Worm (Caenorhabditis elegans) whole organism, late embryonic: ENCODE measurements around the gene msp-152.

Source experiments
- T23F11.4 ChIP-seq: fragments of 200-800 bp; sonication (Bioruptor generic); optimal IDR thresholded peaks from 2 replicates; lab custom pipeline; 2018; ENCODE audit warnings: mild to moderate bottlenecking, missing genetic modification characterization, missing compliant biosample characterization
- ceh-34 ChIP-seq: sonication (generic microtip); optimal IDR thresholded peaks from 2 replicates; lab custom pipeline; 2016; ENCODE audit warnings: mild to moderate bottlenecking, missing genetic modification characterization, missing compliant biosample characterization
- dve-1 ChIP-seq: sonication (generic microtip); optimal IDR thresholded peaks from 2 replicates; lab custom pipeline; 2017; ENCODE audit warnings: antibody characterized with exemption, mild to moderate bottlenecking, missing genetic modification characterization, missing compliant biosample characterization
- elt-4 ChIP-seq: sonication (generic microtip); optimal IDR thresholded peaks from 2 replicates; lab custom pipeline; 2016; ENCODE audit warnings: missing genetic modification characterization, missing compliant biosample characterization
- fkh-10 ChIP-seq: fragments of 150-350 bp; optimal IDR thresholded peaks from 2 replicates; lab custom pipeline; 2014; ENCODE audit warnings: missing biosample characterization, missing genetic modification reagents, missing genetic modification characterization
- hlh-15 ChIP-seq: sonication (generic microtip); optimal IDR thresholded peaks from 2 replicates; lab custom pipeline; 2016; ENCODE audit warnings: missing genetic modification characterization, missing compliant biosample characterization
- hlh-30 ChIP-seq: sonication (generic microtip); optimal IDR thresholded peaks from 2 replicates; lab custom pipeline; 2017; ENCODE audit warnings: antibody characterized with exemption, missing genetic modification characterization, missing compliant biosample characterization; ENCODE audit not compliant: insufficient read depth
- lin-11 ChIP-seq: fragments of 200-800 bp; sonication (Bioruptor generic); optimal IDR thresholded peaks from 2 replicates; lab custom pipeline; 2018; ENCODE audit warnings: mild to moderate bottlenecking, missing genetic modification characterization, missing compliant biosample characterization
- nhr-11 ChIP-seq: fragments of 150-350 bp; optimal IDR thresholded peaks from 2 replicates; lab custom pipeline; 2014; ENCODE audit warnings: missing biosample characterization, missing genetic modification characterization
- pat-9 ChIP-seq: fragments of 200-800 bp; sonication (Bioruptor generic); optimal IDR thresholded peaks from 2 replicates; lab custom pipeline; 2018; ENCODE audit warnings: mild to moderate bottlenecking, missing genetic modification characterization, moderate library complexity, missing compliant biosample characterization
- pqm-1 ChIP-seq: sonication (generic microtip); optimal IDR thresholded peaks from 2 replicates; lab custom pipeline; 2016; ENCODE audit warnings: missing genetic modification characterization, missing compliant biosample characterization
- pros-1 ChIP-seq: fragments of 150-350 bp; optimal IDR thresholded peaks from 2 replicates; lab custom pipeline; 2014; ENCODE audit warnings: missing biosample characterization, missing genetic modification reagents, missing genetic modification characterization
- ref-2 ChIP-seq: sonication (generic microtip); optimal IDR thresholded peaks from 2 replicates; lab custom pipeline; 2016; ENCODE audit warnings: missing genetic modification characterization, missing compliant biosample characterization
- unc-42 ChIP-seq: sonication (generic microtip); optimal IDR thresholded peaks from 2 replicates; lab custom pipeline; 2016; ENCODE audit warnings: missing genotype, missing genetic modification characterization, missing compliant biosample characterization

- no peak for TF ChIP-seq elt-4 (tag; lab: Kevin White, UChicago)
- TF ChIP-seq ceh-34 (tag; lab: Kevin White, UChicago), result no peak
- no peak for TF ChIP-seq pat-9 (tag; lab: Kevin White, UChicago)
- no peak for TF ChIP-seq nhr-11 (tag; lab: Kevin White, UChicago)
- TF ChIP-seq pros-1 (tag; lab: Kevin White, UChicago), result no peak
- TF ChIP-seq T23F11.4 (GFP tag; lab: Kevin White, UChicago), result no peak
- no peak for TF ChIP-seq pqm-1 (tag; lab: Kevin White, UChicago)
- TF ChIP-seq fkh-10, result no peak
- TF ChIP-seq unc-42 (tag; lab: Kevin White, UChicago), result no peak
- TF ChIP-seq ref-2 (tag; lab: Kevin White, UChicago), result no peak
- no peak for TF ChIP-seq hlh-15 (tag; lab: Kevin White, UChicago)
- TF ChIP-seq hlh-30 (tag; lab: Kevin White, UChicago), result no peak
- no peak for TF ChIP-seq lin-11
- TF ChIP-seq dve-1 (tag; lab: Kevin White, UChicago), result no peak
These were observed 1.5 kb upstream of the msp-152 start for ce11 chrII:4931286-4931685.
